Fruit fly (Drosophila melanogaster): Measurements from ENCODE around the gene FMRFaR.

Gene FMRFaR

dm6 chr3L:3037822-3038563 lies 36.5 kb downstream of the FMRFaR start (continued):
- peak; percentile 36; the same call in 1 of the 2 replicates for TF ChIP-seq sob (GFP tag; IDR thresholded peaks at IDR 0.05)
- peak; percentile 75 for TF ChIP-seq psq (GFP tag; optimal IDR thresholded peaks at IDR 0.05)
- no peak for TF ChIP-seq Nf-YA (GFP tag; IDR thresholded peaks at IDR 0.05)
- no peak for TF ChIP-seq CG2889 (GFP tag; IDR thresholded peaks at IDR 0.05)
- TF ChIP-seq CG12299 (tag; optimal IDR thresholded peaks at IDR 0.05) = no peak
- TF ChIP-seq pan (optimal IDR thresholded peaks at IDR 0.05) = no peak
- no peak for TF ChIP-seq pan (GFP tag; optimal IDR thresholded peaks at IDR 0.05 in 1 of 2, IDR thresholded peaks at IDR 0.05 in 1 of 2)
- TF ChIP-seq Hmx (GFP tag; optimal IDR thresholded peaks at IDR 0.05) = no peak
- TF ChIP-seq wek (GFP tag; optimal IDR thresholded peaks at IDR 0.05) = no peak
- no peak for TF ChIP-seq Max (GFP tag; optimal IDR thresholded peaks at IDR 0.05)
- peak; percentile 28 for TF ChIP-seq MTF-1 (GFP tag; optimal IDR thresholded peaks at IDR 0.05; ENCODE audit: borderline replicate concordance)
- TF ChIP-seq CG10543 (GFP tag; optimal IDR thresholded peaks at IDR 0.05) = peak; percentile 67
- TF ChIP-seq cad (GFP tag; optimal IDR thresholded peaks at IDR 0.05) = peak; percentile 86
- TF ChIP-seq insv (GFP tag; optimal IDR thresholded peaks at IDR 0.05) = peak in 1 of 2 experiments; percentile 12
- TF ChIP-seq cas (GFP tag; IDR thresholded peaks at IDR 0.05) = 0 out of 2 replicates have a peak, but pooled peaks have one; percentile 20
- peak; percentile 22 for TF ChIP-seq lab (GFP tag; optimal IDR thresholded peaks at IDR 0.05)
- TF ChIP-seq gt (GFP tag; IDR thresholded peaks at IDR 0.05) = no peak
- peak; percentile 13 for TF ChIP-seq CG18262 (tag; optimal IDR thresholded peaks at IDR 0.05)
- TF ChIP-seq CG9609 (GFP tag; optimal IDR thresholded peaks at IDR 0.05) = no peak
- peak; percentile 25; the same call in 1 of the 2 replicates for TF ChIP-seq Bgb (GFP tag; IDR thresholded peaks at IDR 0.05; ENCODE audit: partially characterized antibody)
- TF ChIP-seq Kr (GFP tag; optimal IDR thresholded peaks at IDR 0.05) = peak; percentile 64
- no peak for TF ChIP-seq ash1 (GFP tag; optimal IDR thresholded peaks at IDR 0.05)
- TF ChIP-seq CG11504 (tag; optimal IDR thresholded peaks at IDR 0.05) = peak; percentile 47
- TF ChIP-seq crp (GFP tag; optimal IDR thresholded peaks at IDR 0.05) = no peak
- peak; percentile 83 for TF ChIP-seq Deaf1 (tag; optimal IDR thresholded peaks at IDR 0.05)
- no peak for TF ChIP-seq lov (optimal IDR thresholded peaks at IDR 0.05)
- TF ChIP-seq lov (GFP tag; IDR thresholded peaks at IDR 0.05) = 0 out of 3 replicates have a peak, but pooled peaks have one; percentile 26
- TF ChIP-seq gsb (GFP tag; IDR thresholded peaks at IDR 0.05) = 0 out of 2 replicates have a peak, but pooled peaks have one; percentile 6
- TF ChIP-seq HmgZ (tag; optimal IDR thresholded peaks at IDR 0.05) = peak; percentile 12
- no peak for TF ChIP-seq CG11696 (GFP tag; IDR thresholded peaks at IDR 0.05)
- peak; percentile 18; the same call in 1 of the 2 replicates for TF ChIP-seq CG10959 (GFP tag; IDR thresholded peaks at IDR 0.05)
- no peak for TF ChIP-seq nom (GFP tag; optimal IDR thresholded peaks at IDR 0.05)
- no peak for TF ChIP-seq pita (GFP tag; optimal IDR thresholded peaks at IDR 0.05)
- TF ChIP-seq CG12942 (GFP tag; optimal IDR thresholded peaks at IDR 0.05) = no peak
- TF ChIP-seq CG14050 (GFP tag; IDR thresholded peaks at IDR 0.05) = no peak
- peak; percentile 39; the same call in 1 of the 2 replicates for TF ChIP-seq rib (GFP tag; IDR thresholded peaks at IDR 0.05)
- no peak for TF ChIP-seq CG4404 (GFP tag; IDR thresholded peaks at IDR 0.05)
- no peak for TF ChIP-seq CG18764 (GFP tag; optimal IDR thresholded peaks at IDR 0.05)
- peak; percentile 12 for TF ChIP-seq run (tag; optimal IDR thresholded peaks at IDR 0.05)
- TF ChIP-seq CG1647 (GFP tag; optimal IDR thresholded peaks at IDR 0.05) = no peak
- no peak for TF ChIP-seq CG6765 (GFP tag; optimal IDR thresholded peaks at IDR 0.05)
- TF ChIP-seq CG13287 (GFP tag; IDR thresholded peaks at IDR 0.05; ENCODE audit: partially characterized antibody) = peak; percentile 22; the same call in 1 of the 2 replicates
- TF ChIP-seq gcm2 (GFP tag; optimal IDR thresholded peaks at IDR 0.05) = no peak
- TF ChIP-seq luna (GFP tag; optimal IDR thresholded peaks at IDR 0.05) = no peak
- TF ChIP-seq CG33557 (GFP tag; optimal IDR thresholded peaks at IDR 0.05) = no peak
- no peak for TF ChIP-seq ind (GFP tag; optimal IDR thresholded peaks at IDR 0.05)
- no peak for TF ChIP-seq CG7372 (GFP tag; IDR thresholded peaks at IDR 0.05)
- peak; percentile 64; the same call in 1 of the 2 replicates for TF ChIP-seq CG32767 (GFP tag; IDR thresholded peaks at IDR 0.05)
- peak; percentile 54; the same call in 1 of the 2 replicates for TF ChIP-seq Awh (GFP tag; IDR thresholded peaks at IDR 0.05)
- no peak for TF ChIP-seq CG9727 (GFP tag; optimal IDR thresholded peaks at IDR 0.05)
